Fruit fly (Drosophila melanogaster) whole organism, prepupa: ENCODE data around the gene CG12795.

ENCODE experiments used
- Blimp-1 ChIP-seq: fragments of 200-800 bp; sonication (Bioruptor generic); optimal IDR thresholded peaks from 3 replicates; lab custom pipeline; 2017; ENCODE audit warnings: missing biosample characterization, missing genetic modification characterization, mild to moderate bottlenecking, moderate library complexity, missing genetic modification reagents
- CG16779 ChIP-seq: fragments of 200-800 bp; sonication (Bioruptor generic); optimal IDR thresholded peaks from 3 replicates; lab custom pipeline; 2017; ENCODE audit warnings: missing biosample characterization, mild to moderate bottlenecking, missing genetic modification characterization
- fd85E ChIP-seq: fragments of 200-800 bp; sonication (Bioruptor generic); optimal IDR thresholded peaks from 3 replicates; lab custom pipeline; 2016; ENCODE audit warnings: missing biosample characterization, missing genetic modification characterization
- topi ChIP-seq: fragments of 200-800 bp; sonication (Bioruptor generic); optimal IDR thresholded peaks from 3 replicates; lab custom pipeline; 2016; ENCODE audit warnings: missing biosample characterization, missing genetic modification characterization

DNA sequence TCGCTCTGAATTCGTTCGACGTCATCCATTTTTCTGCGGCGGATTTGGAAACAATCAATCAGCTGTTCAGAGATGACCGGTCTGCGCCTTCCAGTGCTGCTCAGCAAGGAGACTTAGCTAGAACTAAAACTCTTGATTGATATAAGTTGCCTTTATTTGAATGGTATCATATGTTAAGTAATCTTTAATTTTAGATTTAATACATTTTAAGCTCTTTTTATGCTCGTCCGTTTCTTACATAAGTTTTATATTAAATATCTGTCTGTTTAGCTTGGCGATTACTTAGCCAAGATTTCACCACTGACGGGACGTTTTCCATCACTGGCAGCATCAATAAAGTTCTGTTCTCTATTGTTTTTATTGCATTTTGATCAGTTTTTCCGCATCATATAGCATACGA lies 4.7 kb downstream of the CG12795 start, which contains the start of the genes Cog3 and Sec5:
- no peak for TF ChIP-seq fd85E (GFP tag; lab: Kevin White, UChicago)
- TF ChIP-seq topi, result no peak
- TF ChIP-seq Blimp-1 (GFP tag; lab: Kevin White, UChicago), result no peak
- TF ChIP-seq CG16779 (tag; lab: Kevin White, UChicago), result no peak
